Fruit fly (Drosophila melanogaster): ENCODE data around the gene Wdr92.

Gene Wdr92

dm6 chr3L:17913966-17914540 is 6.1 kb downstream of the Wdr92 start:
- TF ChIP-seq noc (tag; optimal IDR thresholded peaks at IDR 0.05): no peak

dm6 chr3L:17915792-17916540 is 8.0 kb downstream of the Wdr92 start:
- TF ChIP-seq noc (tag; optimal IDR thresholded peaks at IDR 0.05): no peak

dm6 chr3L:17917687-17918434 is 9.9 kb downstream of the Wdr92 start:
- TF ChIP-seq noc (tag; optimal IDR thresholded peaks at IDR 0.05): no peak

- no peak for TF ChIP-seq noc (tag; optimal IDR thresholded peaks at IDR 0.05)
Measured at dm6 chr3L:17921462-17921861, 13.5 kb downstream of the Wdr92 start.

- TF ChIP-seq noc (tag; optimal IDR thresholded peaks at IDR 0.05): peak; percentile 55
Measured at dm6 chr3L:17922182-17923102, 14.5 kb downstream of the Wdr92 start.

- no peak for TF ChIP-seq noc (tag; optimal IDR thresholded peaks at IDR 0.05)
Measured at dm6 chr3L:17924005-17924755, 16.2 kb downstream of the Wdr92 start.

dm6 chr3L:17925180-17925753 is 17.3 kb downstream of the Wdr92 start:
- no peak for TF ChIP-seq noc (tag; optimal IDR thresholded peaks at IDR 0.05)

- TF ChIP-seq noc (tag; optimal IDR thresholded peaks at IDR 0.05): no peak
Measured at dm6 chr3L:17926575-17927276, 18.8 kb downstream of the Wdr92 start.

dm6 chr3L:17928106-17928505 is 20.2 kb downstream of the Wdr92 start:
- TF ChIP-seq noc (tag; optimal IDR thresholded peaks at IDR 0.05): no peak

- TF ChIP-seq noc (tag; optimal IDR thresholded peaks at IDR 0.05): no peak
Measured at dm6 chr3L:17929697-17930581, 22.0 kb downstream of the Wdr92 start.

dm6 chr3L:17931887-17932286 is 23.9 kb downstream of the Wdr92 start:
- TF ChIP-seq noc (tag; optimal IDR thresholded peaks at IDR 0.05): no peak

- no peak for TF ChIP-seq noc (tag; optimal IDR thresholded peaks at IDR 0.05)
Measured at dm6 chr3L:17933065-17933464, 25.1 kb downstream of the Wdr92 start.

dm6 chr3L:17933788-17934318 is 25.9 kb downstream of the Wdr92 start:
- TF ChIP-seq noc (tag; optimal IDR thresholded peaks at IDR 0.05): no peak
